Fruit fly (Drosophila melanogaster) whole organism, prepupa: ENCODE data around the gene CG18788.

Experiments used
- Blimp-1 ChIP-seq: fragments of 200-800 bp; sonication (Bioruptor generic); optimal IDR thresholded peaks from 3 replicates; lab custom pipeline; 2017; ENCODE audit warnings: missing biosample characterization, missing genetic modification characterization, mild to moderate bottlenecking, moderate library complexity, missing genetic modification reagents
- CG10631 ChIP-seq: fragments of 200-800 bp; sonication (Bioruptor generic); optimal IDR thresholded peaks from 2 replicates; lab custom pipeline; 2016; ENCODE audit warnings: missing biosample characterization, missing genetic modification characterization
- CG10669 ChIP-seq: fragments of 200-800 bp; sonication (Bioruptor generic); optimal IDR thresholded peaks from 3 replicates; lab custom pipeline; 2018; ENCODE audit warnings: missing biosample characterization, mild to moderate bottlenecking, missing genetic modification characterization, moderate library complexity
- CG11294 ChIP-seq: fragments of 200-800 bp; sonication (Bioruptor generic); IDR thresholded peaks from 2 replicates; pipeline ENCODE4 v1.3.6; 2022; ENCODE audit warnings: missing biosample characterization, missing genetic modification characterization
- CG11762 ChIP-seq: fragments of 200-800 bp; sonication (Bioruptor generic); optimal IDR thresholded peaks from 3 replicates; lab custom pipeline; 2016; ENCODE audit warnings: missing biosample characterization, missing genetic modification characterization; ENCODE audit not compliant: insufficient read depth
- CG11902 ChIP-seq: fragments of 200-800 bp; sonication (Bioruptor generic); optimal IDR thresholded peaks from 3 replicates; lab custom pipeline; 2016; ENCODE audit warnings: missing biosample characterization, missing genetic modification characterization
- CG15336 ChIP-seq: fragments of 200-800 bp; sonication (Bioruptor generic); IDR thresholded peaks from 2 replicates; pipeline ENCODE4 v1.3.6; 2022; ENCODE audit warnings: missing biosample characterization, missing genetic modification characterization
- CG1621 ChIP-seq: fragments of 200-800 bp; sonication (Bioruptor generic); optimal IDR thresholded peaks from 3 replicates; lab custom pipeline; 2018; ENCODE audit warnings: missing biosample characterization, mild to moderate bottlenecking, missing genetic modification characterization
- CG16779 ChIP-seq: fragments of 200-800 bp; sonication (Bioruptor generic); optimal IDR thresholded peaks from 3 replicates; lab custom pipeline; 2017; ENCODE audit warnings: missing biosample characterization, mild to moderate bottlenecking, missing genetic modification characterization
- CG3032 ChIP-seq: fragments of 200-800 bp; optimal IDR thresholded peaks from 2 replicates; lab custom pipeline; 2019; ENCODE audit warnings: missing biosample characterization, mild to moderate bottlenecking, missing genetic modification characterization, moderate library complexity
- CG31627 ChIP-seq: fragments of 200-800 bp; sonication (Bioruptor generic); optimal IDR thresholded peaks from 3 replicates; lab custom pipeline; 2016; ENCODE audit warnings: missing biosample characterization, missing genetic modification characterization
- CG32006 ChIP-seq: fragments of 200-800 bp; sonication (Bioruptor generic); optimal IDR thresholded peaks from 3 replicates; lab custom pipeline; 2017; ENCODE audit warnings: missing biosample characterization, mild to moderate bottlenecking, missing genetic modification characterization
- CG34406 ChIP-seq: fragments of 200-800 bp; sonication (Bioruptor generic); optimal IDR thresholded peaks from 3 replicates; lab custom pipeline; 2016; ENCODE audit warnings: missing biosample characterization, missing genetic modification characterization
- CG3919 ChIP-seq: fragments of 200-800 bp; sonication (Bioruptor generic); optimal IDR thresholded peaks from 3 replicates; lab custom pipeline; 2016; ENCODE audit warnings: missing biosample characterization, missing genetic modification characterization
- CG4318 ChIP-seq: fragments of 200-800 bp; sonication (Bioruptor generic); optimal IDR thresholded peaks from 3 replicates; lab custom pipeline; 2017; ENCODE audit warnings: missing biosample characterization, mild to moderate bottlenecking, missing genetic modification characterization
- CG6163 ChIP-seq: fragments of 200-800 bp; sonication (Bioruptor generic); IDR thresholded peaks from 3 replicates; pipeline ENCODE4 v1.3.6; 2022; ENCODE audit warnings: missing biosample characterization, missing genetic modification characterization
- CG6792 ChIP-seq: fragments of 200-800 bp; sonication (Bioruptor generic); optimal IDR thresholded peaks from 3 replicates; lab custom pipeline; 2016; ENCODE audit warnings: missing biosample characterization, missing genetic modification characterization
- CG6808 ChIP-seq: fragments of 200-800 bp; sonication (Bioruptor generic); optimal IDR thresholded peaks from 3 replicates; lab custom pipeline; 2017; ENCODE audit warnings: missing biosample characterization, missing genetic modification characterization, mild to moderate bottlenecking, moderate library complexity, missing genetic modification reagents
- CG6854 ChIP-seq: fragments of 200-800 bp; sonication (Bioruptor generic); optimal IDR thresholded peaks from 2 replicates; lab custom pipeline; 2017; ENCODE audit warnings: missing biosample characterization, mild to moderate bottlenecking, missing genetic modification characterization
- CG7368 ChIP-seq: fragments of 200-800 bp; sonication (Bioruptor generic); optimal IDR thresholded peaks from 3 replicates; lab custom pipeline; 2016; ENCODE audit warnings: missing biosample characterization, missing genetic modification characterization
- CG9139 ChIP-seq: fragments of 200-800 bp; sonication (Bioruptor generic); optimal IDR thresholded peaks from 3 replicates; lab custom pipeline; 2017; ENCODE audit warnings: missing biosample characterization, mild to moderate bottlenecking, missing genetic modification characterization
- Eip75B ChIP-seq: fragments of 200-800 bp; sonication (Bioruptor generic); optimal IDR thresholded peaks from 3 replicates; lab custom pipeline; 2016; ENCODE audit warnings: missing biosample characterization, missing genetic modification characterization
- Eip78C ChIP-seq: fragments of 200-800 bp; sonication (Bioruptor generic); peaks from one replicate; lab custom pipeline; 2016; ENCODE audit warnings: missing biosample characterization, missing genetic modification characterization
- Eip93F ChIP-seq: fragments of 200-800 bp; sonication (Bioruptor generic); optimal IDR thresholded peaks from 2 replicates; lab custom pipeline; 2016; ENCODE audit warnings: missing biosample characterization, mild to moderate bottlenecking, missing genetic modification characterization
- Ets96B ChIP-seq: fragments of 200-800 bp; optimal IDR thresholded peaks from 2 replicates; lab custom pipeline; 2019; ENCODE audit warnings: missing biosample characterization, mild to moderate bottlenecking, missing genetic modification characterization, moderate library complexity
- Gug ChIP-seq: fragments of 200-800 bp; sonication (Bioruptor generic); IDR thresholded peaks from 2 replicates; pipeline ENCODE4 v1.3.6; 2022; ENCODE audit warnings: missing biosample characterization, missing genetic modification characterization
- Hr38 ChIP-seq: sonication (Bioruptor generic); optimal IDR thresholded peaks from 2 replicates; lab custom pipeline; 2016; ENCODE audit warnings: missing biosample characterization, missing genetic modification characterization
- Hr39 ChIP-seq: fragments of 200-800 bp; sonication (Bioruptor generic); optimal IDR thresholded peaks from 2 replicates; lab custom pipeline; 2016; ENCODE audit warnings: missing biosample characterization, missing genetic modification characterization
- Hr4 ChIP-seq: fragments of 200-800 bp; sonication (Bioruptor generic); optimal IDR thresholded peaks from 3 replicates; lab custom pipeline; 2016; ENCODE audit warnings: missing biosample characterization, missing genetic modification characterization
- Met ChIP-seq: fragments of 200-800 bp; sonication (Bioruptor generic); optimal IDR thresholded peaks from 3 replicates; lab custom pipeline; 2016; ENCODE audit warnings: missing biosample characterization, missing genetic modification characterization
- Smox ChIP-seq: fragments of 200-800 bp; sonication (Bioruptor generic); optimal IDR thresholded peaks from 3 replicates; lab custom pipeline; 2016; ENCODE audit warnings: missing biosample characterization, missing genetic modification characterization
- Sox14 ChIP-seq: fragments of 200-800 bp; sonication (Bioruptor generic); optimal IDR thresholded peaks from 3 replicates; lab custom pipeline; 2016; ENCODE audit warnings: missing biosample characterization, missing genetic modification characterization
- achi ChIP-seq: fragments of 200-800 bp; sonication (Bioruptor generic); optimal IDR thresholded peaks from 3 replicates; lab custom pipeline; 2016; ENCODE audit warnings: missing biosample characterization, missing genetic modification characterization
- acj6 ChIP-seq: fragments of 200-800 bp; sonication (Bioruptor generic); optimal IDR thresholded peaks from 3 replicates; lab custom pipeline; 2016; ENCODE audit warnings: missing biosample characterization, missing genetic modification characterization
- cyc ChIP-seq: fragments of 200-800 bp; sonication (Bioruptor generic); optimal IDR thresholded peaks from 3 replicates; lab custom pipeline; 2016; ENCODE audit warnings: missing biosample characterization, missing genetic modification characterization
- dac ChIP-seq: fragments of 200-800 bp; sonication (Bioruptor generic); optimal IDR thresholded peaks from 2 replicates; lab custom pipeline; 2017; ENCODE audit warnings: missing biosample characterization, mild to moderate bottlenecking, missing genetic modification characterization
- dsx ChIP-seq: fragments of 200-800 bp; optimal IDR thresholded peaks from 3 replicates; lab custom pipeline; 2019; ENCODE audit warnings: missing biosample characterization, mild to moderate bottlenecking, missing genetic modification characterization, moderate library complexity; ENCODE audit not compliant: poor library complexity, severe bottlenecking
- eg ChIP-seq: fragments of 200-800 bp; sonication (Bioruptor generic); IDR thresholded peaks from 3 replicates; pipeline ENCODE4 v1.3.6; 2022; ENCODE audit warnings: missing biosample characterization, missing genetic modification characterization
- fkh ChIP-seq: fragments of 200-800 bp; sonication (Bioruptor generic); optimal IDR thresholded peaks from 3 replicates; lab custom pipeline; 2017; ENCODE audit warnings: missing biosample characterization, mild to moderate bottlenecking, missing genetic modification characterization, moderate library complexity
- lz ChIP-seq: fragments of 200-800 bp; sonication (Bioruptor generic); optimal IDR thresholded peaks from 3 replicates; lab custom pipeline; 2016; ENCODE audit warnings: missing biosample characterization, missing genetic modification characterization
- net ChIP-seq: fragments of 200-800 bp; sonication (Bioruptor generic); optimal IDR thresholded peaks from 3 replicates; lab custom pipeline; 2016; ENCODE audit warnings: missing biosample characterization, missing genetic modification characterization
- ss ChIP-seq, 2 experiments: fragments of 200-800 bp; sonication (Bioruptor generic); optimal IDR thresholded peaks; 2 replicates in 1 of 2; 3 replicates in 1 of 2; lab custom pipeline; 2017 to 2018; ENCODE audit warnings: mild to moderate bottlenecking in 2 of 2, missing biosample characterization in 2 of 2, missing genetic modification characterization in 2 of 2, moderate library complexity in 1 of 2
- svp ChIP-seq: fragments of 200-800 bp; sonication (Bioruptor generic); peaks from one replicate; lab custom pipeline; 2016; ENCODE audit warnings: missing biosample characterization, missing genetic modification characterization
- topi ChIP-seq: fragments of 200-800 bp; sonication (Bioruptor generic); optimal IDR thresholded peaks from 3 replicates; lab custom pipeline; 2016; ENCODE audit warnings: missing biosample characterization, missing genetic modification characterization

Gene CG18788

dm6 chr2L:12007331-12007791, 26.6 kb upstream of the CG18788 start (continued):
- TF ChIP-seq Ets96B (tag; lab: Kevin White, UChicago) (peak; percentile 61), CG16779 (tag; lab: Kevin White, UChicago) (peak; percentile 54), Smox (GFP tag; lab: Kevin White, UChicago) (peak; percentile 66), CG34406 (GFP tag; lab: Kevin White, UChicago) (peak; percentile 31), CG11294 (GFP tag; lab: Robert Waterston, UW) (no peak), Hr39 (no peak), fkh (GFP tag; lab: Kevin White, UChicago) (peak; percentile 80), CG11902 (GFP tag; lab: Kevin White, UChicago) (no peak), Eip78C (peak; percentile 91), CG3032 (tag; lab: Kevin White, UChicago) (peak; percentile 66), CG32006 (GFP tag; lab: Kevin White, UChicago) (peak; percentile 68), CG1621 (tag; lab: Kevin White, UChicago) (peak; percentile 80), Met (peak; percentile 57), net (GFP tag; lab: Kevin White, UChicago) (peak; percentile 75), dsx (GFP tag; lab: Kevin White, UChicago) (peak; percentile 100), CG3919 (GFP tag; lab: Kevin White, UChicago) (peak; percentile 66), CG6854 (peak; percentile 90), Hr38 (GFP tag; lab: Kevin White, UChicago) (no peak), CG10669 (GFP tag; lab: Kevin White, UChicago) (peak; percentile 66), lz (GFP tag; lab: Kevin White, UChicago) (peak; percentile 49), CG9139 (GFP tag; lab: Kevin White, UChicago) (peak; percentile 70), Eip93F (GFP tag; lab: Kevin White, UChicago) (no peak), Blimp-1 (GFP tag; lab: Kevin White, UChicago) (peak; percentile 53), dac (GFP tag; lab: Kevin White, UChicago) (peak; percentile 42), CG15336 (no peak), acj6 (GFP tag; lab: Kevin White, UChicago) (peak; percentile 17), eg (GFP tag; lab: Robert Waterston, UW) (no peak), CG11762 (GFP tag; lab: Kevin White, UChicago) (no peak), CG6808 (peak; percentile 82), CG7368 (GFP tag; lab: Kevin White, UChicago) (peak; percentile 56), achi (peak; percentile 43)

- TF ChIP-seq CG6792 (GFP tag; lab: Kevin White, UChicago): no peak
- TF ChIP-seq Hr38 (GFP tag; lab: Kevin White, UChicago): no peak
- TF ChIP-seq CG11902 (GFP tag; lab: Kevin White, UChicago): no peak
Observed at dm6 chr2L:12007853-12008252, 26.1 kb upstream of the CG18788 start, which contains the start of gene Rh5. Gene Rh5, plus strand, starts transcription at chr2L:12008153.

dm6 chr2L:12010100-12010876, 23.7 kb upstream of the CG18788 start:
- TF ChIP-seq dsx (GFP tag; lab: Kevin White, UChicago) (peak; percentile 100), CG4318 (GFP tag; lab: Kevin White, UChicago) (no peak), Hr4 (GFP tag; lab: Kevin White, UChicago) (no peak), CG3919 (GFP tag; lab: Kevin White, UChicago) (peak; percentile 33), fkh (GFP tag; lab: Kevin White, UChicago) (peak; percentile 58), net (GFP tag; lab: Kevin White, UChicago) (no peak), CG11902 (GFP tag; lab: Kevin White, UChicago) (no peak), CG9139 (GFP tag; lab: Kevin White, UChicago) (peak; percentile 31), CG32006 (GFP tag; lab: Kevin White, UChicago) (no peak), Eip78C (peak; percentile 68), topi (GFP tag; lab: Kevin White, UChicago) (no peak), Sox14 (GFP tag; lab: Kevin White, UChicago) (peak; percentile 56), Eip75B (GFP tag; lab: Kevin White, UChicago) (peak; percentile 9), Met (no peak), ss (GFP tag; optimal IDR thresholded peaks at IDR 0.05; lab: Kevin White, UChicago) (peak; percentile 21 to 56), CG6854 (peak; percentile 67), acj6 (GFP tag; lab: Kevin White, UChicago) (no peak), cyc (GFP tag; lab: Kevin White, UChicago) (no peak), CG10631 (GFP tag; lab: Kevin White, UChicago) (no peak), CG31627 (GFP tag; lab: Kevin White, UChicago) (no peak), Gug (GFP tag; lab: Robert Waterston, UW) (no peak), CG6163 (GFP tag; lab: Robert Waterston, UW) (no peak), lz (GFP tag; lab: Kevin White, UChicago) (no peak), svp (GFP tag; lab: Kevin White, UChicago) (peak; percentile 91), CG6792 (GFP tag; lab: Kevin White, UChicago) (no peak), CG1621 (tag; lab: Kevin White, UChicago) (peak; percentile 88), CG11762 (GFP tag; lab: Kevin White, UChicago) (no peak)
